Fruit fly (Drosophila melanogaster) whole organism, embryonic: ENCODE data around the gene pygo.

Experiments
- BEAF-32 ChIP-seq: fragments of 200-800 bp; sonication (Bioruptor generic); optimal IDR thresholded peaks from 3 replicates; lab custom pipeline; 2017; ENCODE audit warnings: missing biosample characterization, missing genetic modification characterization, mild to moderate bottlenecking, moderate library complexity, missing genetic modification reagents
- Bgb ChIP-seq: fragments of 200-800 bp; sonication (Bioruptor generic); IDR thresholded peaks from 2 replicates; pipeline ENCODE4 v1.3.6; 2022; ENCODE audit warnings: missing biosample characterization, missing genetic modification characterization; ENCODE audit not compliant: partially characterized antibody
- CG10321 ChIP-seq: fragments of 200-800 bp; sonication (Bioruptor generic); IDR thresholded peaks from 2 replicates; pipeline ENCODE4 v1.3.6; 2022; ENCODE audit warnings: missing biosample characterization, missing genetic modification characterization
- CG10565 ChIP-seq: fragments of 200-800 bp; sonication (Bioruptor generic); optimal IDR thresholded peaks from 3 replicates; lab custom pipeline; 2016; ENCODE audit warnings: missing biosample characterization, mild to moderate bottlenecking, missing genetic modification characterization
- CG12236 ChIP-seq: fragments of 200-800 bp; sonication (Bioruptor generic); optimal IDR thresholded peaks from 2 replicates; lab custom pipeline; 2016; ENCODE audit warnings: missing biosample characterization, missing genetic modification characterization
- CG12659 ChIP-seq: fragments of 200-800 bp; sonication (Bioruptor generic); optimal IDR thresholded peaks from 3 replicates; lab custom pipeline; 2017; ENCODE audit warnings: mild to moderate bottlenecking, missing biosample characterization, missing genetic modification reagents, missing genetic modification characterization
- CG18599 ChIP-seq: fragments of 200-800 bp; sonication (Bioruptor generic); optimal IDR thresholded peaks from 3 replicates; lab custom pipeline; 2017; ENCODE audit warnings: missing biosample characterization, missing genetic modification characterization, mild to moderate bottlenecking, moderate library complexity, missing genetic modification reagents
- CG2202 ChIP-seq: fragments of 200-800 bp; sonication (Bioruptor generic); optimal IDR thresholded peaks from 2 replicates; lab custom pipeline; 2018; ENCODE audit warnings: missing biosample characterization, mild to moderate bottlenecking, missing genetic modification characterization
- CG32767 ChIP-seq: fragments of 200-800 bp; sonication (Bioruptor generic); IDR thresholded peaks from 2 replicates; pipeline ENCODE4 v1.3.6; 2022; ENCODE audit warnings: missing biosample characterization, missing genetic modification characterization
- CG3281 ChIP-seq: fragments of 200-800 bp; sonication (Bioruptor generic); optimal IDR thresholded peaks from 3 replicates; lab custom pipeline; 2017; ENCODE audit warnings: missing biosample characterization, mild to moderate bottlenecking, missing genetic modification characterization
- CG42726 ChIP-seq: fragments of 200-800 bp; sonication (Bioruptor generic); IDR thresholded peaks from 2 replicates; pipeline ENCODE4 v1.3.6; 2022; ENCODE audit warnings: missing biosample characterization, missing genetic modification characterization; ENCODE audit not compliant: partially characterized antibody
- CG4328 ChIP-seq: fragments of 200-800 bp; sonication (Bioruptor generic); optimal IDR thresholded peaks from 3 replicates; lab custom pipeline; 2017; ENCODE audit warnings: missing biosample characterization, missing genetic modification reagents, missing genetic modification characterization
- CG4617 ChIP-seq: fragments of 200-800 bp; sonication (Bioruptor generic); optimal IDR thresholded peaks from 3 replicates; lab custom pipeline; 2016; ENCODE audit warnings: missing biosample characterization, missing genetic modification characterization, borderline replicate concordance
- CG7963 ChIP-seq: fragments of 200-800 bp; sonication (Bioruptor generic); IDR thresholded peaks from 3 replicates; pipeline ENCODE4 v1.3.6; 2022; ENCODE audit warnings: missing biosample characterization, missing genetic modification characterization; ENCODE audit not compliant: partially characterized antibody
- CG8924 ChIP-seq: fragments of 200-800 bp; optimal IDR thresholded peaks from 3 replicates; lab custom pipeline; 2019; ENCODE audit warnings: missing biosample characterization, mild to moderate bottlenecking, missing genetic modification characterization, moderate library complexity
- CHES-1-like ChIP-seq: fragments of 200-800 bp; sonication (Bioruptor generic); optimal IDR thresholded peaks from 2 replicates; lab custom pipeline; 2016; ENCODE audit warnings: missing biosample characterization, missing genetic modification characterization
- Camta ChIP-seq: fragments of 200-800 bp; sonication (Bioruptor generic); optimal IDR thresholded peaks from 2 replicates; lab custom pipeline; 2016; ENCODE audit warnings: missing biosample characterization, missing genetic modification characterization
- Dll ChIP-seq: fragments of 200-800 bp; sonication (Bioruptor generic); IDR thresholded peaks from 4 replicates; pipeline ENCODE4 v1.3.6; 2022; ENCODE audit warnings: missing biosample characterization, missing genetic modification characterization; ENCODE audit not compliant: partially characterized antibody
- E2f2 ChIP-seq: fragments of 200-800 bp; sonication (Bioruptor generic); IDR thresholded peaks from 2 replicates; pipeline ENCODE4 v1.3.6; 2022; ENCODE audit warnings: missing biosample characterization, missing genetic modification characterization
- HLH3B ChIP-seq: fragments of 200-800 bp; sonication (Bioruptor generic); IDR thresholded peaks from 2 replicates; pipeline ENCODE4 v1.3.6; 2022; ENCODE audit warnings: missing biosample characterization, missing genetic modification characterization
- HLH4C ChIP-seq: fragments of 200-800 bp; sonication (Bioruptor generic); IDR thresholded peaks from 3 replicates; pipeline ENCODE4 v1.3.6; 2022; ENCODE audit warnings: missing biosample characterization, missing genetic modification characterization; ENCODE audit not compliant: partially characterized antibody
- Hmr ChIP-seq: fragments of 200-800 bp; sonication (Bioruptor generic); optimal IDR thresholded peaks from 3 replicates; lab custom pipeline; 2017; ENCODE audit warnings: mild to moderate bottlenecking, missing biosample characterization, missing genetic modification reagents, missing genetic modification characterization
- Hsf ChIP-seq: fragments of 200-800 bp; sonication (Bioruptor generic); optimal IDR thresholded peaks from 3 replicates; lab custom pipeline; 2016; ENCODE audit warnings: missing biosample characterization, missing genetic modification characterization
- Lhr ChIP-seq: fragments of 200-800 bp; sonication (Bioruptor generic); optimal IDR thresholded peaks from 3 replicates; lab custom pipeline; 2017; ENCODE audit warnings: mild to moderate bottlenecking, missing biosample characterization, missing genetic modification reagents, missing genetic modification characterization
- Max ChIP-seq: fragments of 200-800 bp; sonication (Bioruptor generic); optimal IDR thresholded peaks from 2 replicates; lab custom pipeline; 2016; ENCODE audit warnings: missing biosample characterization, mild to moderate bottlenecking, missing genetic modification characterization
- Opbp ChIP-seq: fragments of 200-800 bp; sonication (Bioruptor generic); IDR thresholded peaks from 3 replicates; pipeline ENCODE4 v1.3.6; 2022; ENCODE audit warnings: missing biosample characterization, missing genetic modification characterization; ENCODE audit not compliant: partially characterized antibody
- amos ChIP-seq: fragments of 200-800 bp; sonication (Bioruptor generic); IDR thresholded peaks from 2 replicates; pipeline ENCODE4 v1.3.6; 2022; ENCODE audit warnings: missing biosample characterization, missing genetic modification characterization; ENCODE audit not compliant: partially characterized antibody
- ato ChIP-seq: fragments of 200-800 bp; sonication (Bioruptor generic); IDR thresholded peaks from 2 replicates; pipeline ENCODE4 v1.3.6; 2022; ENCODE audit warnings: missing biosample characterization, missing genetic modification characterization; ENCODE audit not compliant: partially characterized antibody
- cato ChIP-seq: fragments of 200-800 bp; sonication (Bioruptor generic); optimal IDR thresholded peaks from 2 replicates; lab custom pipeline; 2016; ENCODE audit warnings: missing biosample characterization, missing genetic modification characterization, borderline replicate concordance
- caup ChIP-seq: fragments of 200-800 bp; sonication (Bioruptor generic); optimal IDR thresholded peaks from 3 replicates; lab custom pipeline; 2017; ENCODE audit warnings: missing biosample characterization, mild to moderate bottlenecking, missing genetic modification characterization, moderate library complexity; ENCODE audit not compliant: severe bottlenecking
- chm ChIP-seq: fragments of 200-800 bp; sonication (Bioruptor generic); IDR thresholded peaks from 2 replicates; pipeline ENCODE4 v1.3.6; 2022; ENCODE audit warnings: missing biosample characterization, missing genetic modification characterization
- exex ChIP-seq: fragments of 200-800 bp; sonication (Bioruptor generic); optimal IDR thresholded peaks from 4 replicates; lab custom pipeline; 2018; ENCODE audit warnings: missing biosample characterization, mild to moderate bottlenecking, missing genetic modification characterization, moderate library complexity
- gfzf ChIP-seq: fragments of 200-800 bp; sonication (Bioruptor generic); optimal IDR thresholded peaks from 2 replicates; lab custom pipeline; 2016; ENCODE audit warnings: missing biosample characterization, mild to moderate bottlenecking, missing genetic modification characterization, moderate library complexity
- hth ChIP-seq: fragments of >200 bp; optimal IDR thresholded peaks from 2 replicates; lab custom pipeline; 2017; ENCODE audit warnings: inconsistent platforms
- kah ChIP-seq: fragments of 200-800 bp; sonication (Bioruptor generic); optimal IDR thresholded peaks from 2 replicates; lab custom pipeline; 2018; ENCODE audit warnings: missing biosample characterization, mild to moderate bottlenecking, missing genetic modification characterization
- lola ChIP-seq, 3 experiments: fragments of >200 bp in 2 of 3; fragments of 200-800 bp in 1 of 3; sonication (Bioruptor generic) in 1 of 3; optimal IDR thresholded peaks; 2 replicates each; lab custom pipeline; 2017 to 2019; ENCODE audit warnings: missing biosample characterization in 3 of 3, missing genetic modification characterization in 3 of 3, mild to moderate bottlenecking in 1 of 3, moderate library complexity in 1 of 3
- pho ChIP-seq: fragments of 200-800 bp; sonication (Bioruptor generic); optimal IDR thresholded peaks from 2 replicates; lab custom pipeline; 2016; ENCODE audit warnings: missing biosample characterization, missing genetic modification characterization
- phol ChIP-seq: fragments of 200-800 bp; sonication (Bioruptor generic); optimal IDR thresholded peaks from 3 replicates; lab custom pipeline; 2018; ENCODE audit warnings: missing biosample characterization, mild to moderate bottlenecking, missing genetic modification characterization, moderate library complexity
- pros ChIP-seq: fragments of 200-800 bp; sonication (Bioruptor generic); optimal IDR thresholded peaks from 3 replicates; lab custom pipeline; 2019; ENCODE audit warnings: missing biosample characterization, mild to moderate bottlenecking, missing genetic modification characterization, moderate library complexity
- ro ChIP-seq: fragments of 200-800 bp; sonication (Bioruptor generic); IDR thresholded peaks from 2 replicates; pipeline ENCODE4 v1.3.6; 2022; ENCODE audit warnings: missing biosample characterization, missing genetic modification characterization
- scrt ChIP-seq: fragments of 200-800 bp; sonication (Bioruptor generic); optimal IDR thresholded peaks from 2 replicates; lab custom pipeline; 2018; ENCODE audit warnings: missing biosample characterization, mild to moderate bottlenecking, missing genetic modification characterization, moderate library complexity
- sens ChIP-seq: fragments of 200-800 bp; sonication (Bioruptor generic); peaks from one replicate; lab custom pipeline; 2016; ENCODE audit warnings: missing biosample characterization, missing genetic modification characterization
- sna ChIP-seq: fragments of 200-800 bp; sonication (Bioruptor generic); IDR thresholded peaks from 2 replicates; pipeline ENCODE4 v1.3.6; 2022; ENCODE audit warnings: missing biosample characterization, missing genetic modification characterization; ENCODE audit not compliant: partially characterized antibody
- so ChIP-seq: fragments of 200-800 bp; sonication (Bioruptor generic); IDR thresholded peaks from 3 replicates; pipeline ENCODE4 v1.3.6; 2022; ENCODE audit warnings: missing biosample characterization, missing genetic modification characterization
- twi ChIP-seq: fragments of 200-800 bp; optimal IDR thresholded peaks from 2 replicates; lab custom pipeline; 2019; ENCODE audit warnings: missing biosample characterization, mild to moderate bottlenecking, missing genetic modification characterization, moderate library complexity
- tx ChIP-seq: fragments of 200-800 bp; sonication (Bioruptor generic); optimal IDR thresholded peaks from 2 replicates; lab custom pipeline; 2016; ENCODE audit warnings: missing biosample characterization, missing genetic modification characterization
- yki ChIP-seq: fragments of >200 bp; optimal IDR thresholded peaks from 3 replicates; lab custom pipeline; 2018

pygo gene

DNA sequence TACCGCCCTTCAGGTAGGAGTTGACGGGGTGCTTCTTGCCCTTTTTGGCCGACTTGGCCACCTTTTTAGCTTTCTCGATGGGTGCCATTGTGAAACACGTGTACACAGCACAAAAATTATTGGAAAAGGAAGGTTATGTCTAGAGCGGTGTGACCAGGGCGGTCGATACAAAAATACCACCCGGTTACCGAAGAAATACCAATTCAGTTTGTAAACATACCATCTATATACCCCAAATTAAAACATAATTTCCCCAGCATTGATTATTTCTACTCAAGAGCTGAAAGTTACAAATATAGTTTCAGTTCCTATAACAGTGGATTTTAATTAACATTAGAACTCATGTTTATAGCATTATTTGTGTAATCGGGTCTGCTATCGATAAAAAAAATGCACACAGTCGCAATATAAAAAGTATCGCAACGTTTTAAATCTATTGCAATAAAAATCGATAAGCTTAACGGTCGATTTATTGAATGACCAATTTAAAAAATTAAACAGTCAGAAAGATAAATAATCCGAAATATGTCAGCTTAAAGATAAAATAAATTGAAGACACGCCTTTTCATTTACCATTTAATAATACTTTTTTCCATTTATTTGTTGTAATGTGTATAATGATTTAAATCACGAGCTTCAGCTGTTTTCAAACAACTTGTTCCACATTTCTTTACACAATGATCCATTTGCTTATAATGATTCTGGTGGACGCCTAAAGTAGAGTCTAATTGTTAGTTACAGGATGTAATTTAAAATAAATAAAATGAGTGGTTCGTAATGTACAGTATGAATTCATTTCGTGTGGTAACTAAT is 15.8 kb upstream of the pygo start, which contains the start of gene RpL6 (continued):
- TF ChIP-seq CG32767 (GFP tag; lab: Robert Waterston, UW) = peak; percentile 60; the same call in 1 of the 2 replicates
- peak; percentile 93 for TF ChIP-seq gfzf (GFP tag; lab: Kevin White, UChicago)
- no peak for TF ChIP-seq scrt (GFP tag; lab: Kevin White, UChicago)
- 0 out of 3 replicates have a peak, but pooled peaks have one; percentile 11 for TF ChIP-seq so (GFP tag; lab: Robert Waterston, UW)
- TF ChIP-seq pho = peak; percentile 25
- TF ChIP-seq sens (GFP tag; lab: Kevin White, UChicago) = peak; percentile 75
- peak; percentile 87 for TF ChIP-seq Dll
- peak; percentile 77 for TF ChIP-seq Lhr
- peak; percentile 21 for TF ChIP-seq exex
- TF ChIP-seq lola (GFP tag; optimal IDR thresholded peaks at IDR 0.05; lab: Kevin White, UChicago) = peak in 1 of 3 experiments; percentile 13
- peak; percentile 36; the same call in 1 of the 2 replicates for TF ChIP-seq CG42726 (GFP tag; lab: Robert Waterston, UW)
- peak; percentile 73; the same call in 1 of the 2 replicates for TF ChIP-seq amos (GFP tag; lab: Robert Waterston, UW)
- TF ChIP-seq cato (GFP tag; lab: Kevin White, UChicago) = no peak
- TF ChIP-seq caup (GFP tag; lab: Kevin White, UChicago) = peak; percentile 16
- peak; percentile 76 for TF ChIP-seq CG12659 (GFP tag; lab: Kevin White, UChicago)
- TF ChIP-seq Max (GFP tag; lab: Kevin White, UChicago) = peak; percentile 92
- TF ChIP-seq pros (GFP tag; lab: Kevin White, UChicago) = no peak
- peak; percentile 84 for TF ChIP-seq BEAF-32 (GFP tag; lab: Kevin White, UChicago)
- TF ChIP-seq CG7963 (GFP tag; lab: Robert Waterston, UW) = peak; percentile 71
- peak; percentile 13; the same call in 1 of the 2 replicates for TF ChIP-seq HLH3B
- peak; percentile 30 for TF ChIP-seq Hsf (GFP tag; lab: Kevin White, UChicago)
- no peak for TF ChIP-seq yki (lab: Kevin White, UChicago)
- TF ChIP-seq chm = 0 out of 2 replicates have a peak, but pooled peaks have one; percentile 29
- peak; percentile 33 for TF ChIP-seq CG8924
- TF ChIP-seq Hmr (GFP tag; lab: Kevin White, UChicago) = peak; percentile 57
- TF ChIP-seq Opbp (GFP tag; lab: Robert Waterston, UW) = peak; percentile 63; the same call in 1 of the 3 replicates
- TF ChIP-seq CG4617 = peak; percentile 53
- TF ChIP-seq CG10321 = no peak
- TF ChIP-seq sna = peak; percentile 88
- peak; percentile 78 for TF ChIP-seq Bgb (GFP tag; lab: Robert Waterston, UW)
- TF ChIP-seq E2f2 (GFP tag; lab: Robert Waterston, UW) = peak; percentile 56; the same call in 1 of the 2 replicates
- TF ChIP-seq CG4328 = peak; percentile 12
- no peak for TF ChIP-seq ro (GFP tag; lab: Robert Waterston, UW)
- peak; percentile 38 for TF ChIP-seq CG18599 (GFP tag; lab: Kevin White, UChicago)
- TF ChIP-seq HLH4C (GFP tag; lab: Robert Waterston, UW) = peak; percentile 90
- no peak for TF ChIP-seq hth (lab: Kevin White, UChicago)
- TF ChIP-seq phol (tag; lab: Kevin White, UChicago) = peak; percentile 37
- peak; percentile 9 for TF ChIP-seq twi (tag; lab: Kevin White, UChicago)
- TF ChIP-seq Camta (GFP tag; lab: Kevin White, UChicago) = peak; percentile 15
- TF ChIP-seq CG2202 = no peak
- TF ChIP-seq kah (GFP tag; lab: Kevin White, UChicago) = peak; percentile 20
- peak; percentile 18 for TF ChIP-seq CG12236 (GFP tag; lab: Kevin White, UChicago)
- TF ChIP-seq CG10565 (GFP tag; lab: Kevin White, UChicago) = no peak
- TF ChIP-seq tx = no peak
- peak; percentile 81 for TF ChIP-seq ato
- TF ChIP-seq CG3281 (GFP tag; lab: Kevin White, UChicago) = peak; percentile 27
- peak; percentile 14 for TF ChIP-seq CHES-1-like (GFP tag; lab: Kevin White, UChicago)
